Worm (Caenorhabditis elegans): ENCODE results near the gene B0252.11.
A peak's percentile ranks its signal among the peaks of the same experiment; 100 is the strongest.

B0252.11 gene

ce11 chrII:6951250-6951806 lies 33.7 kb upstream of the B0252.11 start, which contains the start of the genes malt-1 and ceh-38 (continued):
- TF ChIP-seq lin-15B (tag; optimal IDR thresholded peaks at IDR 0.05), result peak; percentile 74
- TF ChIP-seq skn-1 (tag; optimal IDR thresholded peaks at IDR 0.05), result peak; percentile 93
- TF ChIP-seq ztf-11 (tag; optimal IDR thresholded peaks at IDR 0.05), result peak in 1 of 2 experiments; percentile 87
- peak; percentile 85 for TF ChIP-seq aha-1 (tag; optimal IDR thresholded peaks at IDR 0.05)
- peak; percentile 84 for TF ChIP-seq ceh-88 (GFP tag; IDR thresholded peaks at IDR 0.05)
- TF ChIP-seq fkh-8 (tag; optimal IDR thresholded peaks at IDR 0.05), result peak; percentile 97
- TF ChIP-seq pqm-1 (tag; optimal IDR thresholded peaks at IDR 0.05), result no peak
- peak; percentile 67 for TF ChIP-seq hpl-2 (GFP tag; optimal IDR thresholded peaks at IDR 0.05)
- TF ChIP-seq pax-3 (tag; optimal IDR thresholded peaks at IDR 0.05), result peak; percentile 86

- TF ChIP-seq dpl-1 (GFP tag; optimal IDR thresholded peaks at IDR 0.05), result no peak
- no peak for TF ChIP-seq aly-2 (tag; optimal IDR thresholded peaks at IDR 0.05)
- peak in 1 of 2 experiments; percentile 3 for TF ChIP-seq efl-1 (optimal IDR thresholded peaks at IDR 0.05)
- TF ChIP-seq efl-1 (GFP tag; optimal IDR thresholded peaks at IDR 0.05 in 1 of 2), result peak in 1 of 2 experiments; percentile 79
- no peak for TF ChIP-seq C34B4.2 (tag; optimal IDR thresholded peaks at IDR 0.05)
- TF ChIP-seq egl-13 (tag; optimal IDR thresholded peaks at IDR 0.05), result no peak
- TF ChIP-seq nhr-47 (tag; optimal IDR thresholded peaks at IDR 0.05), result peak; percentile 52
- no peak for TF ChIP-seq grh-1 (GFP tag; IDR thresholded peaks at IDR 0.05)
- no peak for TF ChIP-seq lir-3 (tag; optimal IDR thresholded peaks at IDR 0.05; ENCODE audit: poor library complexity)
- TF ChIP-seq nhr-71 (tag; optimal IDR thresholded peaks at IDR 0.05), result peak; percentile 9
- TF ChIP-seq Y116A8C.19 (tag; optimal IDR thresholded peaks at IDR 0.05; ENCODE audit: borderline replicate concordance), result no peak
- no peak for TF ChIP-seq unc-130 (tag; optimal IDR thresholded peaks at IDR 0.05)
- no peak for TF ChIP-seq mdl-1 (tag; optimal IDR thresholded peaks at IDR 0.05)
- TF ChIP-seq ztf-4 (tag; optimal IDR thresholded peaks at IDR 0.05), result no peak
- no peak for TF ChIP-seq mep-1 (tag; optimal IDR thresholded peaks at IDR 0.05)
- TF ChIP-seq ceh-63 (GFP tag; optimal IDR thresholded peaks at IDR 0.05), result no peak
- TF ChIP-seq lsy-2 (tag; optimal IDR thresholded peaks at IDR 0.05), result peak in 1 of 2 experiments; percentile 9
- TF ChIP-seq zip-4 (GFP tag; optimal IDR thresholded peaks at IDR 0.05), result no peak
- no peak for TF ChIP-seq C16A3.4 (tag; optimal IDR thresholded peaks at IDR 0.05)
- TF ChIP-seq sup-37 (GFP tag; optimal IDR thresholded peaks at IDR 0.05), result no peak
- no peak for TF ChIP-seq fkh-10 (GFP tag; optimal IDR thresholded peaks at IDR 0.05)
- TF ChIP-seq lin-39 (tag; optimal IDR thresholded peaks at IDR 0.05), result no peak
- TF ChIP-seq nhr-20 (tag; optimal IDR thresholded peaks at IDR 0.05), result no peak
- peak; percentile 18 for TF ChIP-seq elt-2 (tag; optimal IDR thresholded peaks at IDR 0.05)
- peak; percentile 47 for TF ChIP-seq dsc-1 (tag; optimal IDR thresholded peaks at IDR 0.05)
- no peak for TF ChIP-seq hpl-2 (GFP tag; optimal IDR thresholded peaks at IDR 0.05)
- TF ChIP-seq ceh-8 (GFP tag; optimal IDR thresholded peaks at IDR 0.05), result peak; percentile 61
- no peak for TF ChIP-seq lin-15B (tag; optimal IDR thresholded peaks at IDR 0.05)
- peak; percentile 49 for TF ChIP-seq fkh-8 (tag; optimal IDR thresholded peaks at IDR 0.05)
- TF ChIP-seq F16B12.6 (tag; optimal IDR thresholded peaks at IDR 0.05), result no peak
- TF ChIP-seq unc-62 (GFP tag; optimal IDR thresholded peaks at IDR 0.05), result no peak
- no peak for TF ChIP-seq snpc-4 (tag; optimal IDR thresholded peaks at IDR 0.05)
- peak; percentile 8 for TF ChIP-seq snu-23 (GFP tag; optimal IDR thresholded peaks at IDR 0.05)
- TF ChIP-seq xbp-1 (tag; optimal IDR thresholded peaks at IDR 0.05), result no peak
- peak; percentile 35 for TF ChIP-seq unc-86 (tag; optimal IDR thresholded peaks at IDR 0.05)
- TF ChIP-seq lin-14 (GFP tag; optimal IDR thresholded peaks at IDR 0.05), result peak; percentile 77
- TF ChIP-seq nhr-12 (tag; optimal IDR thresholded peaks at IDR 0.05), result no peak
- peak; percentile 39 for TF ChIP-seq skn-1 (tag; optimal IDR thresholded peaks at IDR 0.05)
- no peak for TF ChIP-seq hlh-17 (GFP tag; optimal IDR thresholded peaks at IDR 0.05; ENCODE audit: borderline replicate concordance)
- no peak for TF ChIP-seq ceh-90 (tag; optimal IDR thresholded peaks at IDR 0.05)
- TF ChIP-seq sptf-1 (tag; optimal IDR thresholded peaks at IDR 0.05), result no peak
- TF ChIP-seq C04F5.9 (tag; optimal IDR thresholded peaks at IDR 0.05), result peak; percentile 27
- TF ChIP-seq ceh-88 (GFP tag; IDR thresholded peaks at IDR 0.05), result no peak
- TF ChIP-seq hlh-4 (tag; optimal IDR thresholded peaks at IDR 0.05), result no peak
These were observed 25.9 kb upstream of the B0252.11 start for ce11 chrII:6943299-6944051.

All from whole organism, L1 larva.